Worm (Caenorhabditis elegans) whole organism, mixed stage, embryonic: Measurements from ENCODE around the gene str-155.

Experiments used
- M03D4.4 ChIP-seq: sonication (generic microtip); optimal IDR thresholded peaks from 2 replicates; lab custom pipeline; 2017; ENCODE audit warnings: mild to moderate bottlenecking, missing genetic modification characterization, missing compliant biosample characterization
- bed-3 ChIP-seq: fragments of 200-800 bp; sonication (Bioruptor generic); optimal IDR thresholded peaks from 3 replicates; lab custom pipeline; 2018; ENCODE audit warnings: mild to moderate bottlenecking, missing genetic modification characterization, moderate library complexity, missing compliant biosample characterization
- blmp-1 ChIP-seq: fragments of 150-350 bp; optimal IDR thresholded peaks from 2 replicates; lab custom pipeline; 2014; ENCODE audit warnings: missing biosample characterization, missing genetic modification characterization
- ceh-43 ChIP-seq: fragments of 200-800 bp; sonication (Bioruptor generic); optimal IDR thresholded peaks from 2 replicates; lab custom pipeline; 2018; ENCODE audit warnings: mild to moderate bottlenecking, missing genetic modification characterization, moderate library complexity, missing compliant biosample characterization
- ceh-83 ChIP-seq: fragments of 200-800 bp; sonication (Bioruptor generic); optimal IDR thresholded peaks from 2 replicates; lab custom pipeline; 2018; ENCODE audit warnings: mild to moderate bottlenecking, missing genetic modification characterization, missing compliant biosample characterization
- ces-1 ChIP-seq: fragments of 150-350 bp; optimal IDR thresholded peaks from 2 replicates; lab custom pipeline; 2014; ENCODE audit warnings: missing biosample characterization, missing genetic modification reagents, missing genetic modification characterization
- cnd-1 ChIP-seq: fragments of 200-800 bp; sonication (Bioruptor generic); optimal IDR thresholded peaks from 2 replicates; lab custom pipeline; 2018; ENCODE audit warnings: mild to moderate bottlenecking, missing genetic modification characterization, missing compliant biosample characterization
- drap-1 ChIP-seq: fragments of 200-800 bp; sonication (Bioruptor generic); optimal IDR thresholded peaks from 3 replicates; lab custom pipeline; 2018; ENCODE audit warnings: mild to moderate bottlenecking, missing genetic modification characterization, missing compliant biosample characterization
- elt-1 ChIP-seq: sonication (generic microtip); optimal IDR thresholded peaks from 2 replicates; lab custom pipeline; 2017; ENCODE audit warnings: missing genetic modification characterization, mild to moderate bottlenecking, missing compliant biosample characterization, antibody characterized with exemption, moderate library complexity, borderline replicate concordance; ENCODE audit not compliant: insufficient read depth
- elt-3 ChIP-seq: fragments of 150-350 bp; optimal IDR thresholded peaks from 2 replicates; lab custom pipeline; 2014; ENCODE audit warnings: missing biosample characterization, missing genetic modification characterization
- flh-1 ChIP-seq: fragments of 200-800 bp; sonication (Bioruptor generic); optimal IDR thresholded peaks from 2 replicates; lab custom pipeline; 2018; ENCODE audit warnings: mild to moderate bottlenecking, missing genetic modification characterization, moderate library complexity, missing compliant biosample characterization
- ham-2 ChIP-seq: fragments of 200-800 bp; sonication (Bioruptor generic); optimal IDR thresholded peaks from 2 replicates; lab custom pipeline; 2018; ENCODE audit warnings: mild to moderate bottlenecking, missing genetic modification characterization, missing compliant biosample characterization
- hlh-1 ChIP-seq: fragments of 150-350 bp; optimal IDR thresholded peaks from 2 replicates; lab custom pipeline; 2014; ENCODE audit warnings: missing biosample characterization, missing genetic modification reagents, missing genetic modification characterization
- lin-13 ChIP-seq: fragments of 150-350 bp; optimal IDR thresholded peaks from 2 replicates; lab custom pipeline; 2014; ENCODE audit warnings: missing biosample characterization, missing genetic modification characterization
- lin-32 ChIP-seq: fragments of 200-800 bp; sonication (Bioruptor generic); optimal IDR thresholded peaks from 2 replicates; lab custom pipeline; 2018; ENCODE audit warnings: mild to moderate bottlenecking, missing genetic modification characterization, missing compliant biosample characterization
- lsy-2 ChIP-seq: fragments of 150-350 bp; optimal IDR thresholded peaks from 2 replicates; lab custom pipeline; 2014; ENCODE audit warnings: missing biosample characterization, missing genetic modification characterization
- mep-1 ChIP-seq: fragments of 150-350 bp; optimal IDR thresholded peaks from 2 replicates; lab custom pipeline; 2017; ENCODE audit warnings: missing biosample characterization, missing genetic modification reagents, missing genetic modification characterization, inconsistent platforms
- mls-2 ChIP-seq: sonication (generic microtip); optimal IDR thresholded peaks from 2 replicates; lab custom pipeline; 2016; ENCODE audit warnings: mild to moderate bottlenecking, missing genetic modification characterization, moderate library complexity, missing compliant biosample characterization
- nhr-12 ChIP-seq: fragments of 150-350 bp; optimal IDR thresholded peaks from 2 replicates; lab custom pipeline; 2014; ENCODE audit warnings: missing biosample characterization, missing genetic modification characterization
- nhr-237 ChIP-seq: fragments of 150-350 bp; optimal IDR thresholded peaks from 2 replicates; lab custom pipeline; 2014; ENCODE audit warnings: missing biosample characterization, missing genetic modification characterization
- nhr-28 ChIP-seq: fragments of 150-350 bp; optimal IDR thresholded peaks from 2 replicates; lab custom pipeline; 2014; ENCODE audit warnings: missing biosample characterization, missing genetic modification characterization
- nhr-76 ChIP-seq: sonication (generic microtip); optimal IDR thresholded peaks from 2 replicates; lab custom pipeline; 2017; ENCODE audit warnings: missing biosample characterization, missing genetic modification characterization
- pha-4 ChIP-seq: fragments of 150-350 bp; optimal IDR thresholded peaks from 2 replicates; lab custom pipeline; 2018; ENCODE audit warnings: missing biosample characterization, missing genetic modification reagents, missing genetic modification characterization
- sem-2 ChIP-seq: fragments of 200-800 bp; sonication (Bioruptor generic); optimal IDR thresholded peaks from 2 replicates; lab custom pipeline; 2018; ENCODE audit warnings: mild to moderate bottlenecking, missing genetic modification characterization, missing compliant biosample characterization
- sptf-1 ChIP-seq: sonication (generic microtip); optimal IDR thresholded peaks from 2 replicates; lab custom pipeline; 2017; ENCODE audit warnings: mild to moderate bottlenecking, missing genetic modification characterization, moderate library complexity, missing compliant biosample characterization
- tbx-8 ChIP-seq: fragments of 200-800 bp; sonication (Bioruptor generic); optimal IDR thresholded peaks from 2 replicates; lab custom pipeline; 2018; ENCODE audit warnings: mild to moderate bottlenecking, missing genetic modification characterization, moderate library complexity, missing compliant biosample characterization
- unc-120 ChIP-seq: sonication (generic microtip); optimal IDR thresholded peaks from 2 replicates; lab custom pipeline; 2017; ENCODE audit warnings: missing genetic modification characterization, missing compliant biosample characterization; ENCODE audit not compliant: poor library complexity, severe bottlenecking
- unc-39 ChIP-seq: fragments of 150-350 bp; optimal IDR thresholded peaks from 2 replicates; lab custom pipeline; 2014; ENCODE audit warnings: missing biosample characterization, missing genetic modification characterization
- unc-62 ChIP-seq: fragments of 150-350 bp; optimal IDR thresholded peaks from 2 replicates; lab custom pipeline; 2014; ENCODE audit warnings: missing biosample characterization, missing genetic modification reagents, missing genetic modification characterization
- zip-8 ChIP-seq: fragments of 150-350 bp; optimal IDR thresholded peaks from 2 replicates; lab custom pipeline; 2014; ENCODE audit warnings: missing biosample characterization, missing genetic modification characterization
- ztf-11 ChIP-seq: fragments of 150-350 bp; optimal IDR thresholded peaks from 2 replicates; lab custom pipeline; 2014; ENCODE audit warnings: missing biosample characterization, missing genetic modification characterization

The str-155 gene

ce11 chrIV:4903961-4904360 lies 11.8 kb upstream of the str-155 start, which contains the start of gene str-161:
TSS of gene str-161 (minus strand) at chrIV:4904061.
- TF ChIP-seq flh-1 (GFP tag; lab: Kevin White, UChicago) (no peak), nhr-76 (no peak), lsy-2 (tag; lab: Kevin White, UChicago) (no peak)

- TF ChIP-seq sem-2 (GFP tag; lab: Kevin White, UChicago): no peak
- no peak for TF ChIP-seq ztf-11 (tag; lab: Kevin White, UChicago)
- TF ChIP-seq nhr-237 (tag; lab: Kevin White, UChicago): no peak
- TF ChIP-seq unc-39 (tag; lab: Kevin White, UChicago): no peak
- no peak for TF ChIP-seq ceh-43 (GFP tag; lab: Kevin White, UChicago)
- no peak for TF ChIP-seq flh-1 (GFP tag; lab: Kevin White, UChicago)
- TF ChIP-seq nhr-28 (tag; lab: Kevin White, UChicago): no peak
- no peak for TF ChIP-seq lsy-2 (tag; lab: Kevin White, UChicago)
- no peak for TF ChIP-seq nhr-76
- TF ChIP-seq mls-2 (tag; lab: Kevin White, UChicago): no peak
- no peak for TF ChIP-seq pha-4
- no peak for TF ChIP-seq elt-1
- TF ChIP-seq ces-1 (GFP tag; lab: Kevin White, UChicago): no peak
- TF ChIP-seq tbx-8 (GFP tag; lab: Kevin White, UChicago): no peak
- TF ChIP-seq sptf-1 (tag; lab: Kevin White, UChicago): no peak
- no peak for TF ChIP-seq lin-13
- TF ChIP-seq lin-32: no peak
These were observed 10.1 kb upstream of the str-155 start, which contains the start of gene T08B6.4 for ce11 chrIV:4905645-4906135. TSS of gene T08B6.4 (plus strand) at chrIV:4905695.

DNA sequence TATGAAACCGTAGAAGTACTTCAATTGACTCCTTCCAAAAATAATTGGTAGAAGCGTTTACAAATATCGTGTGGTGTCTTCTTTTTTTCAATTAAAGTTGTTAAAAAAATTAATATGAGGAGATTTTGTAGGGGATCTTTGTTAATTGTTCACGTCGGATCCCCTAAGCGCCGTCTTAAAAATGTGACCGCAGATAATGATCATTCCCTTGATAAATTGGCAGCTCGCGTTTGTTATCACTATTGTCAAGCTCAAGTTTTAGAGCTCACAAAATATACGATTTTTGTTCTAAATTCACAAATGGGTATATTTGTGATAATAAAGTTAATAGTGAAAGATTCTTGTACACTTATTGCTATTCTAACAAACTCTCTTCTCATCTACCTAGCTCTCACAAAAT lies 6.8 kb upstream of the str-155 start, which contains the start of gene str-159:
str-159 (plus strand) TSS at position 301 of the 400 bp plus-strand sequence.
- TF ChIP-seq elt-1: no peak
- no peak for TF ChIP-seq lin-32
- TF ChIP-seq M03D4.4: no peak
- no peak for TF ChIP-seq sem-2 (GFP tag; lab: Kevin White, UChicago)
- TF ChIP-seq mls-2 (tag; lab: Kevin White, UChicago): no peak
- TF ChIP-seq blmp-1 (tag; lab: Kevin White, UChicago): no peak

- TF ChIP-seq mls-2 (tag; lab: Kevin White, UChicago) (no peak), zip-8 (no peak), nhr-12 (no peak), unc-62 (no peak), ham-2 (GFP tag; lab: Kevin White, UChicago) (no peak), cnd-1 (tag; lab: Kevin White, UChicago) (no peak), unc-120 (no peak), unc-39 (tag; lab: Kevin White, UChicago) (no peak), ces-1 (GFP tag; lab: Kevin White, UChicago) (no peak)
These were observed 2.7 kb upstream of the str-155 start, which contains the start of gene str-156 for ce11 chrIV:4913090-4913489. TSS of gene str-156 (plus strand) at chrIV:4913390.

DNA sequence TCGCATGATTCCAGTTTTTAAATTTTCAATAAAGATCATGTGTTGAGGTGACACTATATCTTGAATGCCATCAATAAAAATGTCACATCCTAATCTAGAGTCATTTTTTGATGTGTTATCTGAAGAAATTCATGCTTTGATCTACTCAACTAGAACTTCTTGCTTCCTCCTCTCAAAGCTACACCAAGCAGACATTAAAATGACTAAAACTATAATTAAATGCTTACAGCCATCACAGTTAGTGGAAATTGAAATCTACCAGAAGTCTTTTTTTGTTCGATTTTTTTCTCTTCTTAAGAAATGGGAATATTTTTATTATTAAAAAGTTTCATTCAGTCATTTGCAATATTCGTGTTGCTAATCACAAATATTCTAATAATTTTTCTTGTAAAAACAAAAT lies 2.0 kb downstream of the str-155 start, which contains the start of gene str-158:
str-158 (plus strand) TSS at position 301 of the 400 bp plus-strand sequence.
- TF ChIP-seq lin-32 (no peak), lsy-2 (tag; lab: Kevin White, UChicago) (no peak), elt-3 (no peak), unc-39 (tag; lab: Kevin White, UChicago) (no peak), mep-1 (tag; lab: Kevin White, UChicago) (no peak), ham-2 (GFP tag; lab: Kevin White, UChicago) (no peak), hlh-1 (tag; lab: Kevin White, UChicago) (no peak), drap-1 (GFP tag; lab: Kevin White, UChicago) (no peak), nhr-237 (tag; lab: Kevin White, UChicago) (no peak)

DNA sequence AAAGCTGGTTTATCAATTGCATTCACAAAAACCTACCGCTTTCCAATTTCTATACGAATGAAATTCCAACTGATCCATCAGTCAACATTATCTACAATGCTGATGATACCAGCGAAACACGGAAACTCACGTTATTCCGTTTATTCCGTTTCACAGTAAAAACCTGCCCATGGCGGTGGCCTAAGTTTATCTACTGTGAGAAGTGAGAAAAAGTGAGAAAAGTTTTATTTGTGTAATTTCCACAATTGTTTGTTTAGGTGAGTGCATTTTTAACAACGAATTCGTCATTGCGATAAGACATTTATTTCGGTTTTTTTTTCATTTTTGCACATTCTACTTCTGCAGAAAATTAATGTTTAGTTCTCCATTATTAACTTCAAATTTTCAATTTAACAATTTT lies 14.3 kb downstream of the str-155 start, which contains the start of gene Y9C9A.8:
Y9C9A.8 (plus strand) TSS at position 301 of the 400 bp plus-strand sequence.
- TF ChIP-seq ceh-83 (GFP tag; lab: Kevin White, UChicago) (no peak), zip-8 (no peak), lsy-2 (tag; lab: Kevin White, UChicago) (no peak), flh-1 (GFP tag; lab: Kevin White, UChicago) (no peak), nhr-76 (no peak), mls-2 (tag; lab: Kevin White, UChicago) (no peak), lin-13 (no peak), lin-32 (no peak), pha-4 (no peak), nhr-28 (tag; lab: Kevin White, UChicago) (no peak), sptf-1 (tag; lab: Kevin White, UChicago) (no peak), M03D4.4 (no peak), nhr-237 (tag; lab: Kevin White, UChicago) (no peak), ceh-43 (GFP tag; lab: Kevin White, UChicago) (no peak), unc-62 (no peak), ces-1 (GFP tag; lab: Kevin White, UChicago) (no peak), elt-3 (no peak), hlh-1 (tag; lab: Kevin White, UChicago) (no peak), unc-120 (no peak), bed-3 (GFP tag; lab: Kevin White, UChicago) (no peak)
